Fruit fly (Drosophila melanogaster): ENCODE data around the gene pip.

Gene pip

DNA sequence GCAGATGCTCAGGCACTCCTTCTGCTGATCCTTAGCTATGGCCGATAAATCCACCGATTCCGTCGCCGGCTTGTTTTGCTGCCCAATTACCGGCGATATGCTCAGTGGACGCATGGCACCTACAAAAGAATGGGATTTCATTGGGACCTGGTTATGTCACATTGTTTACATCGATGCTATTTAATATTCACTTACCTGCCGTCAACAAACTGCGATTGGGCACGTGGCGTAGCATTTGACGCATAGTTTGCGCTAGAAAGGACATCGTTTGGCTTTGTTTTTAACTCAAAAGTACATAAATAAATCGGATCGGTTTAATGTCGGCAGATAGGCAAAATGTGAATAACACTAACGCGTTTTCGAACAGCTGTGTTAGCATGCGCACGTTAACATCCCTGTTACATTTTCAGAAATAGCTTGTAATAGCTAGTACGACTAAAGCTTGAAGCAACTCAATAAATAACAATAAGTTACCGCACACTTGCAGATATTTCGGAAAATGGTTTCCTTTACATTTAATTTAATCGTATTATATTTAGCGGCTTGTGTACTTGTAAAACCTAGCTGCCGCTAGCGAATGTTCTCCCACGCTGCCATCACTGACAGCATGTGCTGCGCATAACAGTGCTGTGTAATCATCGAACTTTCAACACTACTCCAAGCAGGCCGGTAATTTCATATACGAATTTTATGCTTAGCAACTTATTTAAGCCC is 82.5 kb downstream of the pip start, which contains the start of the genes mRpL21 and rept (continued):
- TF ChIP-seq Chrac-16 (GFP tag; optimal IDR thresholded peaks at IDR 0.05) (peak; percentile 19), esg (GFP tag; conservative IDR thresholded peaks at IDR 0.05) (no peak; the same call in 1 of the 2 replicates), Eip74EF (GFP tag; optimal IDR thresholded peaks at IDR 0.05) (peak in 1 of 2 experiments; percentile 20), NFAT (GFP tag; IDR thresholded peaks at IDR 0.05) (peak; percentile 43), pan (optimal IDR thresholded peaks at IDR 0.05) (no peak), pan (GFP tag; optimal IDR thresholded peaks at IDR 0.05 in 1 of 2, IDR thresholded peaks at IDR 0.05 in 1 of 2) (peak in 1 of 2 experiments; percentile 42), CG9727 (GFP tag; optimal IDR thresholded peaks at IDR 0.05) (peak; percentile 46), CG10209 (GFP tag; optimal IDR thresholded peaks at IDR 0.05) (peak; percentile 40), sr (GFP tag; IDR thresholded peaks at IDR 0.05) (0 out of 3 replicates have a peak, but pooled peaks have one; percentile 8), CG9215 (GFP tag; IDR thresholded peaks at IDR 0.05) (0 out of 2 replicates have a peak, but pooled peaks have one; percentile 13), Oli (tag; optimal IDR thresholded peaks at IDR 0.05) (peak; percentile 10), CG7839 (tag; optimal IDR thresholded peaks at IDR 0.05) (peak; percentile 48), bbx (GFP tag; IDR thresholded peaks at IDR 0.05; ENCODE audit: partially characterized antibody) (no peak), prd (optimal IDR thresholded peaks at IDR 0.05) (no peak), prd (GFP tag; IDR thresholded peaks at IDR 0.05) (0 out of 3 replicates have a peak, but pooled peaks have one; percentile 27), CG16815 (GFP tag; optimal IDR thresholded peaks at IDR 0.05) (peak; percentile 6), CG13424 (tag; optimal IDR thresholded peaks at IDR 0.05) (peak; percentile 43), p53 (GFP tag; optimal IDR thresholded peaks at IDR 0.05) (no peak), Hr78 (GFP tag; optimal IDR thresholded peaks at IDR 0.05) (no peak), schlank (tag; optimal IDR thresholded peaks at IDR 0.05) (peak; percentile 13), Doc2 (GFP tag; IDR thresholded peaks at IDR 0.05) (no peak), CG2116 (GFP tag; optimal IDR thresholded peaks at IDR 0.05) (peak; percentile 65), D19B (GFP tag; optimal IDR thresholded peaks at IDR 0.05) (no peak), TFAM (GFP tag; optimal IDR thresholded peaks at IDR 0.05) (no peak), CG11723 (GFP tag; optimal IDR thresholded peaks at IDR 0.05) (peak; percentile 12), trh (GFP tag; optimal IDR thresholded peaks at IDR 0.05) (no peak), CG3838 (GFP tag; optimal IDR thresholded peaks at IDR 0.05) (no peak), CG5180 (GFP tag; optimal IDR thresholded peaks at IDR 0.05) (no peak), Sry-β (GFP tag; optimal IDR thresholded peaks at IDR 0.05) (peak; percentile 96), pum (GFP tag; optimal IDR thresholded peaks at IDR 0.05) (peak; percentile 22), eve (GFP tag; optimal IDR thresholded peaks at IDR 0.05) (no peak), Drgx (GFP tag; IDR thresholded peaks at IDR 0.05) (no peak), stwl (tag; optimal IDR thresholded peaks at IDR 0.05) (peak; percentile 34), Kr (GFP tag; optimal IDR thresholded peaks at IDR 0.05) (no peak), CG12391 (tag; optimal IDR thresholded peaks at IDR 0.05) (peak; percentile 57), Poxn (GFP tag; IDR thresholded peaks at IDR 0.05) (no peak), Six4 (GFP tag; optimal IDR thresholded peaks at IDR 0.05) (peak; percentile 18), sens-2 (GFP tag; IDR thresholded peaks at IDR 0.05) (peak; percentile 21; the same call in 1 of the 2 replicates), emc (GFP tag; optimal IDR thresholded peaks at IDR 0.05) (no peak), CG11085 (GFP tag; IDR thresholded peaks at IDR 0.05) (0 out of 2 replicates have a peak, but pooled peaks have one; percentile 16), luna (GFP tag; optimal IDR thresholded peaks at IDR 0.05) (no peak), hkb (optimal IDR thresholded peaks at IDR 0.05) (no peak), hkb (GFP tag; IDR thresholded peaks at IDR 0.05) (0 out of 2 replicates have a peak, but pooled peaks have one; percentile 17), CG10274 (GFP tag; optimal IDR thresholded peaks at IDR 0.05) (no peak), aop (GFP tag; IDR thresholded peaks at IDR 0.05) (no peak), cas (GFP tag; IDR thresholded peaks at IDR 0.05) (no peak), CG7556 (GFP tag; optimal IDR thresholded peaks at IDR 0.05) (peak; percentile 38), HHEX (GFP tag; optimal IDR thresholded peaks at IDR 0.05) (peak; percentile 15), Hsf (GFP tag; optimal IDR thresholded peaks at IDR 0.05) (peak; percentile 69), her (GFP tag; optimal IDR thresholded peaks at IDR 0.05) (peak; percentile 60)
